Fruit fly (Drosophila melanogaster): ENCODE results near the gene LManII.
A peak's percentile ranks its signal among the peaks of the same experiment; 100 is the strongest.

The LManII gene

dm6 chr2L:10428528-10428927 is 28.9 kb upstream of the LManII start, which contains the start of gene CG5188 (continued):
- TF ChIP-seq prd (optimal IDR thresholded peaks at IDR 0.05): no peak
- 0 out of 3 replicates have a peak, but pooled peaks have one; percentile 23 for TF ChIP-seq prd (GFP tag; IDR thresholded peaks at IDR 0.05)
- TF ChIP-seq Taf1 (GFP tag; IDR thresholded peaks at IDR 0.05): 0 out of 2 replicates have a peak, but pooled peaks have one; percentile 29
- TF ChIP-seq CG16815 (GFP tag; optimal IDR thresholded peaks at IDR 0.05): no peak
- peak; percentile 57 for TF ChIP-seq Xbp1 (GFP tag; optimal IDR thresholded peaks at IDR 0.05)
- TF ChIP-seq Sox100B (GFP tag; optimal IDR thresholded peaks at IDR 0.05): peak; percentile 53
- peak; percentile 1 for TF ChIP-seq B-H2 (GFP tag; optimal IDR thresholded peaks at IDR 0.05)
- TF ChIP-seq Abd-B (GFP tag; optimal IDR thresholded peaks at IDR 0.05): no peak
- TF ChIP-seq E2f2 (GFP tag; IDR thresholded peaks at IDR 0.05): peak; percentile 36; the same call in 1 of the 2 replicates
- TF ChIP-seq CG16863 (GFP tag; optimal IDR thresholded peaks at IDR 0.05): no peak
- TF ChIP-seq Blimp-1 (GFP tag; optimal IDR thresholded peaks at IDR 0.05): no peak
- no peak for TF ChIP-seq tap (tag; optimal IDR thresholded peaks at IDR 0.05)
- TF ChIP-seq CG1602 (GFP tag; optimal IDR thresholded peaks at IDR 0.05): peak; percentile 45
- TF ChIP-seq crp (GFP tag; optimal IDR thresholded peaks at IDR 0.05): peak in 1 of 2 experiments; percentile 5
- no peak for TF ChIP-seq gro (GFP tag; optimal IDR thresholded peaks at IDR 0.05)
- TF ChIP-seq tx (GFP tag; optimal IDR thresholded peaks at IDR 0.05): no peak
- no peak for TF ChIP-seq CG2199 (GFP tag; IDR thresholded peaks at IDR 0.05)
- TF ChIP-seq dm (GFP tag; optimal IDR thresholded peaks at IDR 0.05): no peak
- TF ChIP-seq tin (GFP tag; optimal IDR thresholded peaks at IDR 0.05): peak; percentile 56
- peak; percentile 56 for TF ChIP-seq CG2120 (GFP tag; optimal IDR thresholded peaks at IDR 0.05)
- TF ChIP-seq CG14014 (GFP tag; IDR thresholded peaks at IDR 0.05): peak; percentile 35; the same call in 1 of the 2 replicates
- TF ChIP-seq CG2678 (tag; optimal IDR thresholded peaks at IDR 0.05): peak; percentile 67
- TF ChIP-seq lab (GFP tag; optimal IDR thresholded peaks at IDR 0.05): no peak
- TF ChIP-seq tup (GFP tag; optimal IDR thresholded peaks at IDR 0.05): no peak
- peak; percentile 37 for TF ChIP-seq CG12155 (GFP tag; optimal IDR thresholded peaks at IDR 0.05)
- peak; percentile 10 for TF ChIP-seq nau (GFP tag; optimal IDR thresholded peaks at IDR 0.05)
- TF ChIP-seq NC2β (GFP tag; optimal IDR thresholded peaks at IDR 0.05): peak; percentile 17
- TF ChIP-seq CG14667 (GFP tag; IDR thresholded peaks at IDR 0.05): no peak
- TF ChIP-seq CG7839 (tag; optimal IDR thresholded peaks at IDR 0.05): peak; percentile 63
- TF ChIP-seq stwl (tag; optimal IDR thresholded peaks at IDR 0.05): peak; percentile 90
- TF ChIP-seq HLHmδ (GFP tag; optimal IDR thresholded peaks at IDR 0.05): no peak
- peak; percentile 9 for TF ChIP-seq Hr3 (GFP tag; optimal IDR thresholded peaks at IDR 0.05)
- no peak for TF ChIP-seq Ptx1 (GFP tag; IDR thresholded peaks at IDR 0.05)
- 0 out of 2 replicates have a peak, but pooled peaks have one; percentile 36 for TF ChIP-seq sna (GFP tag; IDR thresholded peaks at IDR 0.05; ENCODE audit: partially characterized antibody)
- peak; percentile 64 for TF ChIP-seq CG10267 (tag; optimal IDR thresholded peaks at IDR 0.05)
- peak; percentile 62; the same call in 1 of the 2 replicates for TF ChIP-seq CG9932 (GFP tag; IDR thresholded peaks at IDR 0.05)
- no peak for TF ChIP-seq CG15073 (GFP tag; optimal IDR thresholded peaks at IDR 0.05)
- TF ChIP-seq Ssrp (tag; optimal IDR thresholded peaks at IDR 0.05): peak; percentile 26
- TF ChIP-seq nom (GFP tag; optimal IDR thresholded peaks at IDR 0.05): peak; percentile 49
- no peak for TF ChIP-seq HHEX (GFP tag; optimal IDR thresholded peaks at IDR 0.05)
- TF ChIP-seq CG13296 (GFP tag; optimal IDR thresholded peaks at IDR 0.05): peak; percentile 34
- TF ChIP-seq CG11247 (GFP tag; IDR thresholded peaks at IDR 0.05): no peak
- TF ChIP-seq dati (GFP tag; IDR thresholded peaks at IDR 0.05): no peak
- TF ChIP-seq jigr1 (GFP tag; IDR thresholded peaks at IDR 0.05): no peak
- no peak for TF ChIP-seq yki (optimal IDR thresholded peaks at IDR 0.05)
- TF ChIP-seq Doc2 (GFP tag; IDR thresholded peaks at IDR 0.05): no peak
- TF ChIP-seq Myb (GFP tag; optimal IDR thresholded peaks at IDR 0.05): no peak
- no peak for TF ChIP-seq crol (GFP tag; IDR thresholded peaks at IDR 0.05)
- TF ChIP-seq CG7271 (tag; optimal IDR thresholded peaks at IDR 0.05): peak; percentile 20
- TF ChIP-seq pb (GFP tag; optimal IDR thresholded peaks at IDR 0.05): no peak
- peak; percentile 21 for TF ChIP-seq CG1647 (GFP tag; optimal IDR thresholded peaks at IDR 0.05)

All from whole organism, embryonic.